Worm (Caenorhabditis elegans) whole organism, young adult: Measurements from ENCODE around the gene Y68A4A.13.
A peak's percentile ranks its signal among the peaks of the same experiment; 100 is the strongest.

Experiments
- B0035.1 ChIP-seq: sonication (generic microtip); optimal IDR thresholded peaks from 2 replicates; lab custom pipeline; 2016; ENCODE audit warnings: missing genetic modification characterization, mild to moderate bottlenecking, missing compliant biosample characterization, missing genotype, missing genetic modification reagents
- B0261.1 ChIP-seq: sonication (generic microtip); optimal IDR thresholded peaks from 2 replicates; lab custom pipeline; 2016; ENCODE audit warnings: mild to moderate bottlenecking, missing genetic modification characterization, moderate library complexity, missing compliant biosample characterization
- F33H1.4 ChIP-seq: fragments of 200-800 bp; sonication (Bioruptor generic); IDR thresholded peaks from 2 replicates; pipeline ENCODE4 v1.3.6; 2022; ENCODE audit warnings: missing genetic modification reagents, missing genetic modification characterization, missing compliant biosample characterization
- F37B4.10 ChIP-seq: fragments of 200-800 bp; sonication (Bioruptor generic); IDR thresholded peaks from 2 replicates; pipeline ENCODE4 v1.3.6; 2022; ENCODE audit warnings: missing genetic modification characterization, missing compliant biosample characterization
- F55B11.4 ChIP-seq: sonication (generic microtip); optimal IDR thresholded peaks from 2 replicates; lab custom pipeline; 2016; ENCODE audit warnings: missing compliant biosample characterization, missing genetic modification characterization, borderline replicate concordance; ENCODE audit not compliant: insufficient read depth
- K11D2.4 ChIP-seq: fragments of 200-800 bp; sonication (Bioruptor generic); IDR thresholded peaks from 2 replicates; pipeline ENCODE4 v1.3.6; 2022; ENCODE audit warnings: missing genetic modification reagents, missing genetic modification characterization, missing compliant biosample characterization
- T07F8.4 ChIP-seq: sonication (generic microtip); optimal IDR thresholded peaks from 2 replicates; lab custom pipeline; 2016; ENCODE audit warnings: mild to moderate bottlenecking, missing genetic modification characterization, moderate library complexity, missing compliant biosample characterization
- T26A5.8 ChIP-seq: sonication (generic microtip); optimal IDR thresholded peaks from 2 replicates; lab custom pipeline; 2016; ENCODE audit warnings: missing genetic modification characterization, missing compliant biosample characterization
- Y53F4B.3 ChIP-seq: fragments of 200-800 bp; sonication (Bioruptor generic); IDR thresholded peaks from 2 replicates; pipeline ENCODE4 v1.3.6; 2022; ENCODE audit warnings: missing genetic modification reagents, missing genetic modification characterization, missing compliant biosample characterization
- Y67H2A.10 ChIP-seq: fragments of 200-800 bp; sonication (Bioruptor generic); conservative IDR thresholded peaks from 2 replicates; pipeline ENCODE4 v1.3.6; 2022; ENCODE audit warnings: missing genetic modification reagents, missing genetic modification characterization, missing compliant biosample characterization
- ZK185.1 ChIP-seq: sonication (generic microtip); optimal IDR thresholded peaks from 2 replicates; lab custom pipeline; 2016; ENCODE audit warnings: mild to moderate bottlenecking, missing genetic modification characterization, missing compliant biosample characterization; ENCODE audit not compliant: poor library complexity, severe bottlenecking
- akir-1 ChIP-seq: fragments of 200-800 bp; sonication (Bioruptor generic); optimal IDR thresholded peaks from 2 replicates; lab custom pipeline; 2018; ENCODE audit warnings: mild to moderate bottlenecking, missing genetic modification characterization, moderate library complexity, missing compliant biosample characterization
- athp-1 ChIP-seq: sonication (generic microtip); optimal IDR thresholded peaks from 2 replicates; lab custom pipeline; 2017; ENCODE audit warnings: mild to moderate bottlenecking, missing genetic modification characterization, missing compliant biosample characterization
- attf-3 ChIP-seq: fragments of 200-800 bp; sonication (Bioruptor generic); conservative IDR thresholded peaks from 2 replicates; pipeline ENCODE4 v1.3.6; 2022; ENCODE audit warnings: missing genetic modification reagents, missing genetic modification characterization, missing compliant biosample characterization
- attf-5 ChIP-seq: fragments of 200-800 bp; sonication (Bioruptor generic); optimal IDR thresholded peaks from 2 replicates; lab custom pipeline; 2018; ENCODE audit warnings: mild to moderate bottlenecking, missing genetic modification characterization, missing compliant biosample characterization
- cebp-2 ChIP-seq: fragments of 200-800 bp; sonication (Bioruptor generic); IDR thresholded peaks from 2 replicates; pipeline ENCODE4 v1.3.6; 2022; ENCODE audit warnings: missing genetic modification characterization, missing compliant biosample characterization
- chd-7 ChIP-seq: sonication (generic microtip); optimal IDR thresholded peaks from 2 replicates; lab custom pipeline; 2016; ENCODE audit warnings: mild to moderate bottlenecking, missing genetic modification characterization, moderate library complexity, missing compliant biosample characterization
- die-1 ChIP-seq: sonication (generic microtip); optimal IDR thresholded peaks from 2 replicates; lab custom pipeline; 2016; ENCODE audit warnings: missing genotype, mild to moderate bottlenecking, missing genetic modification characterization, missing compliant biosample characterization
- dox-1 ChIP-seq: fragments of 200-800 bp; sonication (Bioruptor generic); IDR thresholded peaks from 2 replicates; pipeline ENCODE4 v1.3.6; 2022; ENCODE audit warnings: missing genetic modification reagents, missing genetic modification characterization, missing compliant biosample characterization
- dpff-1 ChIP-seq: sonication (generic microtip); optimal IDR thresholded peaks from 2 replicates; lab custom pipeline; 2017; ENCODE audit warnings: mild to moderate bottlenecking, missing genetic modification characterization, missing compliant biosample characterization
- egl-18 ChIP-seq: fragments of 200-800 bp; sonication (Bioruptor generic); IDR thresholded peaks from 2 replicates; pipeline ENCODE4 v1.3.6; 2022; ENCODE audit warnings: missing genetic modification reagents, missing genetic modification characterization, missing compliant biosample characterization
- egrh-3 ChIP-seq: fragments of 200-800 bp; sonication (Bioruptor generic); IDR thresholded peaks from 2 replicates; pipeline ENCODE4 v1.3.6; 2022; ENCODE audit warnings: missing genetic modification reagents, missing genetic modification characterization, missing compliant biosample characterization
- fkh-3 ChIP-seq: sonication (generic microtip); optimal IDR thresholded peaks from 2 replicates; lab custom pipeline; 2016; ENCODE audit warnings: mild to moderate bottlenecking, missing genetic modification characterization, missing compliant biosample characterization
- hlh-12 ChIP-seq: sonication (generic microtip); optimal IDR thresholded peaks from 2 replicates; lab custom pipeline; 2016; ENCODE audit warnings: missing genetic modification characterization, missing compliant biosample characterization
- hlh-26 ChIP-seq: fragments of 200-800 bp; sonication (Bioruptor generic); conservative IDR thresholded peaks from 2 replicates; pipeline ENCODE4 v1.3.6; 2022; ENCODE audit warnings: missing genetic modification reagents, missing genetic modification characterization, missing compliant biosample characterization
- hmg-20 ChIP-seq: fragments of 200-800 bp; sonication (Bioruptor generic); IDR thresholded peaks from 2 replicates; pipeline ENCODE4 v1.3.6; 2022; ENCODE audit warnings: missing genetic modification reagents, missing genetic modification characterization, missing compliant biosample characterization
- lag-1 ChIP-seq: fragments of 200-800 bp; sonication (Bioruptor generic); IDR thresholded peaks from 2 replicates; pipeline ENCODE4 v1.3.6; 2022; ENCODE audit warnings: missing genetic modification reagents, missing genetic modification characterization, missing compliant biosample characterization
- lin-26 ChIP-seq: fragments of 200-800 bp; sonication (Bioruptor generic); IDR thresholded peaks from 2 replicates; pipeline ENCODE4 v1.3.6; 2022; ENCODE audit warnings: missing genetic modification reagents, missing genetic modification characterization, missing compliant biosample characterization
- lir-1 ChIP-seq: fragments of 200-800 bp; sonication (Bioruptor generic); conservative IDR thresholded peaks from 2 replicates; pipeline ENCODE4 v1.3.6; 2022; ENCODE audit warnings: missing genetic modification reagents, missing genetic modification characterization, missing compliant biosample characterization
- lsl-1 ChIP-seq: fragments of 200-800 bp; sonication (Bioruptor generic); optimal IDR thresholded peaks from 2 replicates; lab custom pipeline; 2018; ENCODE audit warnings: mild to moderate bottlenecking, missing genetic modification characterization, moderate library complexity, missing compliant biosample characterization
- madf-3 ChIP-seq: fragments of 200-800 bp; sonication (Bioruptor generic); IDR thresholded peaks from 2 replicates; pipeline ENCODE4 v1.3.6; 2022; ENCODE audit warnings: missing genetic modification reagents, missing genetic modification characterization, missing compliant biosample characterization
- mel-28 ChIP-seq: sonication (generic microtip); optimal IDR thresholded peaks from 2 replicates; lab custom pipeline; 2016; ENCODE audit warnings: borderline replicate concordance, mild to moderate bottlenecking, missing genetic modification characterization, missing compliant biosample characterization
- nfyb-1 ChIP-seq: fragments of 200-800 bp; sonication (Bioruptor generic); IDR thresholded peaks from 2 replicates; pipeline ENCODE4 v1.3.6; 2022; ENCODE audit warnings: missing genetic modification reagents, missing genetic modification characterization, missing compliant biosample characterization
- nhr-27 ChIP-seq: fragments of 200-800 bp; sonication (Bioruptor generic); optimal IDR thresholded peaks from 2 replicates; lab custom pipeline; 2018; ENCODE audit warnings: mild to moderate bottlenecking, missing genetic modification characterization, moderate library complexity, missing compliant biosample characterization
- nhr-80 ChIP-seq: sonication (generic microtip); optimal IDR thresholded peaks from 2 replicates; lab custom pipeline; 2016; ENCODE audit warnings: missing genetic modification characterization, missing compliant biosample characterization
- nhr-90 ChIP-seq: sonication (generic microtip); optimal IDR thresholded peaks from 2 replicates; lab custom pipeline; 2016; ENCODE audit warnings: missing genotype, mild to moderate bottlenecking, missing genetic modification characterization, missing compliant biosample characterization
- pbrm-1 ChIP-seq: fragments of 200-800 bp; sonication (Bioruptor generic); IDR thresholded peaks from 2 replicates; pipeline ENCODE4 v1.3.6; 2022; ENCODE audit warnings: missing genetic modification reagents, missing genetic modification characterization, missing compliant biosample characterization
- pha-4 ChIP-seq: fragments of 150-350 bp; sonication (generic microtip); optimal IDR thresholded peaks from 2 replicates; lab custom pipeline; 2014; ENCODE audit warnings: missing biosample characterization, missing genetic modification reagents, missing genetic modification characterization
- repo-1 ChIP-seq: sonication (generic microtip); optimal IDR thresholded peaks from 2 replicates; lab custom pipeline; 2017; ENCODE audit warnings: mild to moderate bottlenecking, missing genetic modification characterization, missing compliant biosample characterization
- sdz-38 ChIP-seq: sonication (generic microtip); optimal IDR thresholded peaks from 2 replicates; lab custom pipeline; 2016; ENCODE audit warnings: missing genotype, missing genetic modification characterization, missing compliant biosample characterization
- snpc-1.1 ChIP-seq: sonication (generic microtip); optimal IDR thresholded peaks from 2 replicates; lab custom pipeline; 2017; ENCODE audit warnings: missing genetic modification characterization, mild to moderate bottlenecking, missing compliant biosample characterization, antibody characterized with exemption, moderate library complexity, missing genotype, missing genetic modification reagents; ENCODE audit not compliant: insufficient read depth
- snpc-4 ChIP-seq, 5 experiments: fragments of 150-350 bp in 1 of 5; sonication (generic microtip) in 4 of 5; optimal IDR thresholded peaks; 2 replicates each; lab custom pipeline; 2014 to 2018; ENCODE audit warnings: missing genetic modification characterization in 5 of 5, missing biosample characterization in 3 of 5, antibody characterized with exemption in 2 of 5, mild to moderate bottlenecking in 2 of 5, missing compliant biosample characterization in 2 of 5, missing genotype in 2 of 5, moderate library complexity in 2 of 5, missing genetic modification reagents in 1 of 5
- tbx-9 ChIP-seq: sonication (generic microtip); optimal IDR thresholded peaks from 2 replicates; lab custom pipeline; 2016; ENCODE audit warnings: borderline replicate concordance, missing genetic modification characterization, inconsistent platforms, missing compliant biosample characterization
- xnd-1 ChIP-seq: sonication (generic microtip); optimal IDR thresholded peaks from 2 replicates; lab custom pipeline; 2016; ENCODE audit warnings: missing genotype, missing genetic modification reagents, missing genetic modification characterization, missing compliant biosample characterization
- zfh-2 ChIP-seq: fragments of 200-800 bp; sonication (Bioruptor generic); conservative IDR thresholded peaks from 2 replicates; pipeline ENCODE4 v1.3.6; 2022; ENCODE audit warnings: missing genetic modification reagents, missing genetic modification characterization, missing compliant biosample characterization
- ztf-26 ChIP-seq: sonication (generic microtip); optimal IDR thresholded peaks from 2 replicates; lab custom pipeline; 2017; ENCODE audit warnings: missing genetic modification characterization, missing compliant biosample characterization

Y68A4A.13 gene

DNA sequence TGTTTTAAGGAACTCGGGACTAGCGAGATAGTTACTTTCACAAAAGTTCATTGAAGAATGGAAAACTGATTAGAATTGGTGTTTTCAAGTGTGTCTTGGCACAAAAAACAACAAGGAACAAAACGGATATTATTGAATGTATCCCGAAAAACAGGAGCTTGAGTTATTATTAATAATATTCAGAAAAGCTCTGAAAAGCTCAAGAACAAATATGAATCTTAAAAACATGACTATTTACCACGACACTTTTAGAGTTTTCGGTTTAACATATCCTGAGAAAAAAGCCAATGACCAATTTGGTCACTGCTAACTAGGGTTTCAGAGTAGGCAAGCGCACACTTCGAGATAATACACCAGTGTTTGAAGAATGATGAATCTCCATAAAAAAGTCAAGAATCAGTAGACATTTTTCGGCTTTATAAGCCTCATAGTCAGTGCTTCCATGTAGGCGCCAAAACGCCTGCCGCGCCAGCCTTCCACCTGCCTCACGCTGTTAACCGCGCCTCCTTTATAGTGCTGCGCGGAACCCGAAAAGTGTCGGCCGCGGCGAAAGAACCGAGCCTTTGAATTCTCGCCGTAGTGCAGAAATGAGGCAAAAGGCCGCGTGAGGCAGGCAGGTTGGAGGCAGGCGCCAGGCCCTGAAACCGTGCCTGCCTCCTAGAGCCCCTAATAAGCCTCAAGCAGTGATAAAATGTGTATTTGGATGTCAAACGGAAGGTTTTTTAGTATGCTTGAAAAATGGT is 4.2 kb upstream of the Y68A4A.13 start, which contains the start of gene srh-236:
Gene srh-236, minus strand, starts transcription at position 51 of the 743 bp plus-strand sequence.
- TF ChIP-seq hlh-26 (GFP tag; lab: Robert Waterston, UW) (no peak), hlh-12 (tag; lab: Kevin White, UChicago) (no peak), madf-3 (GFP tag; lab: Robert Waterston, UW) (no peak), F33H1.4 (GFP tag; lab: Robert Waterston, UW) (no peak), cebp-2 (GFP tag; lab: Robert Waterston, UW) (no peak), egrh-3 (GFP tag; lab: Robert Waterston, UW) (peak; percentile 45; the same call in 1 of the 2 replicates), pha-4 (tag; lab: Kevin White, UChicago) (no peak), ztf-26 (tag; lab: Kevin White, UChicago) (no peak), tbx-9 (no peak), Y53F4B.3 (GFP tag; lab: Robert Waterston, UW) (no peak), attf-3 (no peak), F55B11.4 (no peak), F37B4.10 (0 out of 2 replicates have a peak, but pooled peaks have one; percentile 54), nhr-90 (tag; lab: Kevin White, UChicago) (no peak), dpff-1 (tag; lab: Kevin White, UChicago) (no peak), fkh-3 (tag; lab: Kevin White, UChicago) (no peak), mel-28 (tag; lab: Kevin White, UChicago) (no peak), die-1 (tag; lab: Kevin White, UChicago) (no peak), nhr-80 (tag; lab: Kevin White, UChicago) (no peak), snpc-4 (GFP tag; optimal IDR thresholded peaks at IDR 0.05; lab: Kevin White, UChicago) (no peak), snpc-4 (tag; optimal IDR thresholded peaks at IDR 0.05; lab: Kevin White, UChicago) (peak in 2 of 4 experiments; percentile 35), ZK185.1 (tag; lab: Kevin White, UChicago) (no peak), sdz-38 (no peak), T07F8.4 (tag; lab: Kevin White, UChicago) (no peak), pbrm-1 (GFP tag; lab: Robert Waterston, UW) (no peak), xnd-1 (no peak), Y67H2A.10 (GFP tag; lab: Robert Waterston, UW) (no peak)

DNA sequence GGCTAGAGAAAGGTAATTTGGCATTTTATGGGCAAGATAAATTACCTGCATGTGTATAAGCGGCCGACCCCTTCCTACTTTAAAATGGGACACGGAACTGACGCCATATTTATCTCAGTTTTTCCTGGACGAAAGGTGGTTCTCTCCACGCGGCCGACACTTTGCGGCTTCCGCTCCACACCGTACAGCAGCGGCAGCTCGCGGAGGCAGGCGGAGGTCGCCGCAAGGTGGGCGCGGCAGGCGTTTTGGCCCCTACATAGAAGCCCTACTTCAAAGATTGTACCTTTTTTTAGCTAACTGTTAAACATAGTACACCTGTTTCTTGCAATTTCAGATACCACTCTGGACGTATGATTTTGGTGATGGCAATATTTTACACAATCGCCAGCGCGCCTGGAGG is 1.5 kb downstream of the Y68A4A.13 start:
- TF ChIP-seq zfh-2 (GFP tag; lab: Robert Waterston, UW) = peak; percentile 92
- no peak for TF ChIP-seq nhr-27 (tag; lab: Kevin White, UChicago)
- no peak for TF ChIP-seq lsl-1 (GFP tag; lab: Kevin White, UChicago)
- TF ChIP-seq nfyb-1 (GFP tag; lab: Robert Waterston, UW) = no peak
- no peak for TF ChIP-seq hlh-12 (tag; lab: Kevin White, UChicago)
- TF ChIP-seq snpc-1.1 (tag; lab: Kevin White, UChicago) = no peak
- no peak for TF ChIP-seq T07F8.4 (tag; lab: Kevin White, UChicago)
- no peak for TF ChIP-seq hmg-20 (GFP tag; lab: Robert Waterston, UW)
- TF ChIP-seq xnd-1 = no peak
- TF ChIP-seq snpc-4 (GFP tag; optimal IDR thresholded peaks at IDR 0.05; lab: Kevin White, UChicago) = no peak
- peak in 1 of 4 experiments; percentile 31 for TF ChIP-seq snpc-4 (tag; optimal IDR thresholded peaks at IDR 0.05; lab: Kevin White, UChicago)
- TF ChIP-seq dox-1 (GFP tag; lab: Robert Waterston, UW) = no peak
- TF ChIP-seq chd-7 (tag; lab: Kevin White, UChicago) = no peak
- TF ChIP-seq attf-5 = no peak
- no peak for TF ChIP-seq lag-1 (GFP tag; lab: Robert Waterston, UW)
- no peak for TF ChIP-seq K11D2.4 (GFP tag; lab: Robert Waterston, UW)
- no peak for TF ChIP-seq lin-26 (GFP tag; lab: Robert Waterston, UW)
- no peak for TF ChIP-seq egl-18
- TF ChIP-seq B0261.1 (tag; lab: Kevin White, UChicago) = no peak
- no peak for TF ChIP-seq lir-1 (GFP tag; lab: Robert Waterston, UW)
- no peak for TF ChIP-seq akir-1 (GFP tag; lab: Kevin White, UChicago)
- no peak for TF ChIP-seq T26A5.8
- 0 out of 2 replicates have a peak, but pooled peaks have one; percentile 48 for TF ChIP-seq madf-3 (GFP tag; lab: Robert Waterston, UW)
- no peak for TF ChIP-seq repo-1 (tag; lab: Kevin White, UChicago)
- TF ChIP-seq B0035.1 (tag; lab: Kevin White, UChicago) = no peak
- no peak for TF ChIP-seq athp-1 (tag; lab: Kevin White, UChicago)
